Fruit fly (Drosophila melanogaster) whole organism, wandering third instar larva: ENCODE results near the gene CG2124.

Experiments
- Hr83 ChIP-seq: fragments of 200-300 bp; sonication (Bioruptor generic); optimal IDR thresholded peaks from 2 replicates; lab custom pipeline; 2016; ENCODE audit warnings: missing biosample characterization, mild to moderate bottlenecking, missing genetic modification characterization, moderate library complexity; ENCODE audit not compliant: poor library complexity, severe bottlenecking
- dmrt93B ChIP-seq: fragments of 200-800 bp; sonication (Bioruptor generic); optimal IDR thresholded peaks from 2 replicates; lab custom pipeline; 2018; ENCODE audit warnings: missing biosample characterization, mild to moderate bottlenecking, missing genetic modification characterization
- foxo ChIP-seq, 2 experiments: fragments of 200-800 bp; sonication (Bioruptor generic); optimal IDR thresholded peaks; 2 replicates in 1 of 2; 3 replicates in 1 of 2; lab custom pipeline; 2016 to 2017; ENCODE audit warnings: missing biosample characterization in 2 of 2, missing genetic modification characterization in 2 of 2
- lola ChIP-seq: fragments of >200 bp; optimal IDR thresholded peaks from 2 replicates; lab custom pipeline; 2017; ENCODE audit warnings: missing biosample characterization, missing genetic modification characterization

- TF ChIP-seq Hr83 (GFP tag; lab: Kevin White, UChicago) (peak; percentile 20), lola (GFP tag; lab: Kevin White, UChicago) (no peak), foxo (GFP tag; optimal IDR thresholded peaks at IDR 0.05; lab: Kevin White, UChicago) (no peak), dmrt93B (GFP tag; lab: Kevin White, UChicago) (no peak)
Observed at dm6 chrX:10546631-10547030, 49.3 kb upstream of the CG2124 start.
